Fruit fly (Drosophila melanogaster) whole organism, embryonic: ENCODE data around the gene Dhdds.

Experiments used
- Antp ChIP-seq: fragments of 200-800 bp; sonication (Bioruptor generic); optimal IDR thresholded peaks from 3 replicates; lab custom pipeline; 2016; ENCODE audit warnings: missing biosample characterization, missing genetic modification characterization
- Asciz ChIP-seq: fragments of 200-800 bp; sonication (Bioruptor generic); optimal IDR thresholded peaks from 2 replicates; lab custom pipeline; 2017; ENCODE audit warnings: missing biosample characterization, mild to moderate bottlenecking, missing genetic modification characterization, missing genetic modification reagents
- BEAF-32 ChIP-seq: fragments of 200-800 bp; sonication (Bioruptor generic); optimal IDR thresholded peaks from 3 replicates; lab custom pipeline; 2017; ENCODE audit warnings: missing biosample characterization, missing genetic modification characterization, mild to moderate bottlenecking, moderate library complexity, missing genetic modification reagents
- CG10274 ChIP-seq: fragments of 200-800 bp; sonication (Bioruptor generic); optimal IDR thresholded peaks from 3 replicates; lab custom pipeline; 2017; ENCODE audit warnings: missing biosample characterization, mild to moderate bottlenecking, missing genetic modification characterization
- CG10321 ChIP-seq: fragments of 200-800 bp; sonication (Bioruptor generic); IDR thresholded peaks from 2 replicates; pipeline ENCODE4 v1.3.6; 2022; ENCODE audit warnings: missing biosample characterization, missing genetic modification characterization
- CG10959 ChIP-seq: fragments of 200-800 bp; sonication (Bioruptor generic); IDR thresholded peaks from 2 replicates; pipeline ENCODE4 v1.3.6; 2022; ENCODE audit warnings: missing biosample characterization, missing genetic modification characterization
- CG11560 ChIP-seq: fragments of 200-800 bp; sonication (Bioruptor generic); IDR thresholded peaks from 3 replicates; pipeline ENCODE4 v1.3.6; 2022; ENCODE audit warnings: missing biosample characterization, missing genetic modification characterization
- CG13624 ChIP-seq: fragments of 200-800 bp; sonication (Bioruptor generic); optimal IDR thresholded peaks from 2 replicates; lab custom pipeline; 2016; ENCODE audit warnings: missing biosample characterization, missing genetic modification characterization
- CG1832 ChIP-seq: fragments of 200-800 bp; sonication (Bioruptor generic); optimal IDR thresholded peaks from 2 replicates; lab custom pipeline; 2017; ENCODE audit warnings: missing biosample characterization, mild to moderate bottlenecking, missing genetic modification characterization, inconsistent platforms
- CG2129 ChIP-seq: fragments of 200-800 bp; sonication (Bioruptor generic); IDR thresholded peaks from 2 replicates; pipeline ENCODE4 v1.3.6; 2022; ENCODE audit warnings: missing biosample characterization, missing genetic modification characterization; ENCODE audit not compliant: partially characterized antibody
- CG32767 ChIP-seq: fragments of 200-800 bp; sonication (Bioruptor generic); IDR thresholded peaks from 2 replicates; pipeline ENCODE4 v1.3.6; 2022; ENCODE audit warnings: missing biosample characterization, missing genetic modification characterization
- CG33557 ChIP-seq: fragments of 200-800 bp; sonication (Bioruptor generic); optimal IDR thresholded peaks from 2 replicates; lab custom pipeline; 2019; ENCODE audit warnings: missing biosample characterization, mild to moderate bottlenecking, missing genetic modification characterization, moderate library complexity
- CG3407 ChIP-seq: fragments of 200-800 bp; sonication (Bioruptor generic); optimal IDR thresholded peaks from 2 replicates; lab custom pipeline; 2018; ENCODE audit warnings: missing biosample characterization, mild to moderate bottlenecking, missing genetic modification characterization
- CG4424 ChIP-seq: fragments of 200-800 bp; sonication (Bioruptor generic); optimal IDR thresholded peaks from 3 replicates; lab custom pipeline; 2016; ENCODE audit warnings: missing biosample characterization, missing genetic modification characterization
- CG8290 ChIP-seq, 3 experiments: fragments of 200-800 bp; sonication (Bioruptor generic); optimal IDR thresholded peaks; 2 replicates each; lab custom pipeline; 2016 to 2019; ENCODE audit warnings: missing biosample characterization in 3 of 3, missing genetic modification characterization in 3 of 3, mild to moderate bottlenecking in 2 of 3, moderate library complexity in 1 of 3
- CG9817 ChIP-seq: fragments of 200-800 bp; sonication (Bioruptor generic); optimal IDR thresholded peaks from 2 replicates; lab custom pipeline; 2018; ENCODE audit warnings: missing biosample characterization, mild to moderate bottlenecking, missing genetic modification characterization, moderate library complexity
- CG9876 ChIP-seq: fragments of 200-800 bp; sonication (Bioruptor generic); optimal IDR thresholded peaks from 2 replicates; lab custom pipeline; 2016; ENCODE audit warnings: missing biosample characterization, missing genetic modification characterization
- Chrac-16 ChIP-seq: fragments of 200-800 bp; sonication (Bioruptor generic); optimal IDR thresholded peaks from 3 replicates; lab custom pipeline; 2016; ENCODE audit warnings: missing biosample characterization, missing genetic modification characterization
- Deaf1 ChIP-seq: fragments of 200-800 bp; optimal IDR thresholded peaks from 3 replicates; lab custom pipeline; 2019; ENCODE audit warnings: missing biosample characterization, mild to moderate bottlenecking, missing genetic modification characterization, moderate library complexity
- Dll ChIP-seq: fragments of 200-800 bp; sonication (Bioruptor generic); IDR thresholded peaks from 4 replicates; pipeline ENCODE4 v1.3.6; 2022; ENCODE audit warnings: missing biosample characterization, missing genetic modification characterization; ENCODE audit not compliant: partially characterized antibody
- Doc3 ChIP-seq: fragments of 200-800 bp; sonication (Bioruptor generic); IDR thresholded peaks from 3 replicates; pipeline ENCODE4 v1.3.6; 2022; ENCODE audit warnings: missing biosample characterization, missing genetic modification characterization; ENCODE audit not compliant: partially characterized antibody
- Dref ChIP-seq: fragments of 200-800 bp; sonication (Bioruptor generic); IDR thresholded peaks from 2 replicates; pipeline ENCODE4 v1.3.6; 2022; ENCODE audit warnings: missing biosample characterization, missing genetic modification characterization
- E2f1 ChIP-seq: fragments of 200-800 bp; sonication (Bioruptor generic); IDR thresholded peaks from 2 replicates; pipeline ENCODE4 v1.3.6; 2022; ENCODE audit warnings: missing biosample characterization, missing genetic modification characterization
- HLH4C ChIP-seq: fragments of 200-800 bp; sonication (Bioruptor generic); IDR thresholded peaks from 3 replicates; pipeline ENCODE4 v1.3.6; 2022; ENCODE audit warnings: missing biosample characterization, missing genetic modification characterization; ENCODE audit not compliant: partially characterized antibody
- MBD-R2 ChIP-seq: fragments of 200-800 bp; sonication (Bioruptor generic); IDR thresholded peaks from 2 replicates; pipeline ENCODE4 v1.3.6; 2022; ENCODE audit warnings: missing biosample characterization, missing genetic modification characterization
- Nf-YC ChIP-seq: fragments of 200-800 bp; optimal IDR thresholded peaks from 3 replicates; lab custom pipeline; 2019; ENCODE audit warnings: missing biosample characterization, mild to moderate bottlenecking, missing genetic modification characterization, moderate library complexity
- Sry-δ ChIP-seq: fragments of 200-800 bp; sonication (Bioruptor generic); optimal IDR thresholded peaks from 2 replicates; lab custom pipeline; 2016; ENCODE audit warnings: missing biosample characterization, missing genetic modification characterization
- croc ChIP-seq: fragments of 200-800 bp; sonication (Bioruptor generic); conservative IDR thresholded peaks from 3 replicates; pipeline ENCODE4 v1.3.6; 2022; ENCODE audit warnings: missing biosample characterization, missing genetic modification characterization
- crol ChIP-seq: fragments of 200-800 bp; sonication (Bioruptor generic); IDR thresholded peaks from 2 replicates; pipeline ENCODE4 v1.3.6; 2022; ENCODE audit warnings: missing biosample characterization, missing genetic modification characterization
- gem ChIP-seq: fragments of 200-800 bp; sonication (Bioruptor generic); optimal IDR thresholded peaks from 2 replicates; lab custom pipeline; 2019; ENCODE audit warnings: missing biosample characterization, mild to moderate bottlenecking, missing genetic modification characterization, moderate library complexity
- gfzf ChIP-seq: fragments of 200-800 bp; sonication (Bioruptor generic); optimal IDR thresholded peaks from 2 replicates; lab custom pipeline; 2016; ENCODE audit warnings: missing biosample characterization, mild to moderate bottlenecking, missing genetic modification characterization, moderate library complexity
- h ChIP-seq: fragments of >200 bp; optimal IDR thresholded peaks from 2 replicates; lab custom pipeline; 2017
- jing ChIP-seq: fragments of 200-800 bp; sonication (Bioruptor generic); optimal IDR thresholded peaks from 2 replicates; lab custom pipeline; 2018; ENCODE audit warnings: missing biosample characterization, mild to moderate bottlenecking, missing genetic modification characterization
- kay ChIP-seq: fragments of 200-800 bp; sonication (Bioruptor generic); optimal IDR thresholded peaks from 2 replicates; lab custom pipeline; 2016; ENCODE audit warnings: missing biosample characterization, missing genetic modification characterization
- ken ChIP-seq: fragments of 200-800 bp; sonication (Bioruptor generic); IDR thresholded peaks from 3 replicates; pipeline ENCODE4 v1.3.6; 2022; ENCODE audit warnings: missing biosample characterization, missing genetic modification characterization
- knrl ChIP-seq: fragments of 200-800 bp; sonication (Bioruptor generic); IDR thresholded peaks from 3 replicates; pipeline ENCODE4 v1.3.6; 2022; ENCODE audit warnings: missing biosample characterization, missing genetic modification characterization; ENCODE audit not compliant: partially characterized antibody
- mam ChIP-seq: fragments of 200-800 bp; sonication (Bioruptor generic); optimal IDR thresholded peaks from 3 replicates; lab custom pipeline; 2016; ENCODE audit warnings: missing biosample characterization, missing genetic modification characterization
- nerfin-1 ChIP-seq: fragments of 200-800 bp; sonication (Bioruptor generic); optimal IDR thresholded peaks from 3 replicates; lab custom pipeline; 2019; ENCODE audit warnings: missing biosample characterization, mild to moderate bottlenecking, missing genetic modification characterization, moderate library complexity
- p53 ChIP-seq: fragments of 200-800 bp; sonication (Bioruptor generic); optimal IDR thresholded peaks from 2 replicates; lab custom pipeline; 2016; ENCODE audit warnings: missing biosample characterization, missing genetic modification characterization
- pfk ChIP-seq: fragments of 200-800 bp; sonication (Bioruptor generic); optimal IDR thresholded peaks from 2 replicates; lab custom pipeline; 2018; ENCODE audit warnings: missing biosample characterization, mild to moderate bottlenecking, missing genetic modification characterization, moderate library complexity
- rib ChIP-seq: fragments of 200-800 bp; sonication (Bioruptor generic); IDR thresholded peaks from 2 replicates; pipeline ENCODE4 v1.3.6; 2022; ENCODE audit warnings: missing biosample characterization, missing genetic modification characterization
- sd ChIP-seq: fragments of 200-800 bp; sonication (Bioruptor generic); optimal IDR thresholded peaks from 3 replicates; lab custom pipeline; 2018; ENCODE audit warnings: missing biosample characterization, mild to moderate bottlenecking, missing genetic modification characterization, moderate library complexity
- sens ChIP-seq: fragments of 200-800 bp; sonication (Bioruptor generic); peaks from one replicate; lab custom pipeline; 2016; ENCODE audit warnings: missing biosample characterization, missing genetic modification characterization
- sim ChIP-seq: fragments of 200-800 bp; sonication (Bioruptor generic); IDR thresholded peaks from 2 replicates; pipeline ENCODE4 v1.3.6; 2022; ENCODE audit warnings: missing biosample characterization, missing genetic modification characterization
- ttk ChIP-seq: fragments of 200-800 bp; sonication (Bioruptor generic); IDR thresholded peaks from 2 replicates; pipeline ENCODE4 v2.1.2; 2022; ENCODE audit warnings: missing biosample characterization, missing genetic modification characterization
- vfl ChIP-seq: fragments of 200-800 bp; sonication (Bioruptor generic); optimal IDR thresholded peaks from 2 replicates; lab custom pipeline; 2016; ENCODE audit warnings: missing biosample characterization, missing genetic modification characterization
- zen ChIP-seq: fragments of 200-800 bp; sonication (Bioruptor generic); optimal IDR thresholded peaks from 3 replicates; lab custom pipeline; 2018; ENCODE audit warnings: missing biosample characterization, mild to moderate bottlenecking, missing genetic modification characterization, moderate library complexity

Dhdds gene

dm6 chrX:7963724-7964123 is 30.6 kb upstream of the Dhdds start, which contains the start of gene sn (continued):
- TF ChIP-seq Chrac-16 (GFP tag; lab: Kevin White, UChicago): no peak
- no peak for TF ChIP-seq croc (GFP tag; lab: Robert Waterston, UW)
- no peak for TF ChIP-seq h
- no peak for TF ChIP-seq Deaf1 (tag; lab: Kevin White, UChicago)
- no peak for TF ChIP-seq ken

DNA sequence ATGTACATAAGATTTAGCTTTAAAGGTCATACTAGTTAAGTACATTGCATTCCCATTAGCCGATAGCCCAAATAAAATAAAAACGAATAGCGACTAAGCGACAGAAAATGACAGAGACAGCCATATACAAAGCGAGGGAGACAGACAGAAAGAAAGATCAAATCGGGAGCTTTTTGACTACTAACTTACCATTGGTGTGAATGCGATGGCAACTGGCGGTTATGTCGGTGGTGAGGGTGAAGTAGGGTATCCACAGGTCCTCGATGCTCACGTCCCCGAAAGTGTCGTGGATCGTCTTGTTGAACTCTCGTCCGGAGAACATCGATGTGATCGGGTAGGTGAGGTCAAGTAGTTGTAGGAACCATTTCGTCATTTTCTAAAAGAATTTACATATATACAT is 27.8 kb upstream of the Dhdds start:
- peak; percentile 55 for TF ChIP-seq CG10274 (GFP tag; lab: Kevin White, UChicago)
- TF ChIP-seq CG9876 (GFP tag; lab: Kevin White, UChicago): no peak
- peak; percentile 49; the same call in 1 of the 2 replicates for TF ChIP-seq CG10321 (GFP tag; lab: Robert Waterston, UW)
- no peak for TF ChIP-seq Antp (GFP tag; lab: Kevin White, UChicago)
- peak; percentile 16 for TF ChIP-seq CG1832 (GFP tag; lab: Kevin White, UChicago)
- no peak for TF ChIP-seq mam (GFP tag; lab: Kevin White, UChicago)
- TF ChIP-seq Nf-YC (tag; lab: Kevin White, UChicago): peak; percentile 13

DNA sequence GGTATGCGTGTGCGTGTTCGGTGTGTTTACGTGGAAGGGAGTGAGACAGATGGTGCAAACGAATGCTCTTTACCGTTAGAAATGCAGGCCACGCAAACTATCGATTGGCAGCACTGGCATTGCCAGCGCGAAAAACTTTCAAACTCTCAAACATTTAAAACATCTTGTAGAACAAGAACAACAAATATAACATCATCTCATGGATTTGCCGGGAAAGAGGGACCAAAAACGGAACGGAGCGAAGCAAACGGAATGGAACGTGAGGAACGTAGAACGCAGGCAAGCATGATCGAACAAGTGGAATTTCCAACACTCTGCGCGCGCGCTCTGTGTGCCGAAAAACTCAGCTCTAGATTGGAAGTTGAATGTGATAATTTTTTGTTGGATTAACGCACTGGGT is 26.4 kb upstream of the Dhdds start:
- TF ChIP-seq MBD-R2 (GFP tag; lab: Robert Waterston, UW) (no peak), Asciz (GFP tag; lab: Kevin White, UChicago) (no peak), CG8290 (GFP tag; optimal IDR thresholded peaks at IDR 0.05; lab: Kevin White, UChicago) (peak; percentile 46), CG8290 (tag; optimal IDR thresholded peaks at IDR 0.05; lab: Kevin White, UChicago) (no peak), Doc3 (GFP tag; lab: Robert Waterston, UW) (0 out of 3 replicates have a peak, but pooled peaks have one; percentile 19), CG9817 (no peak), nerfin-1 (tag; lab: Kevin White, UChicago) (peak; percentile 3), pfk (GFP tag; lab: Kevin White, UChicago) (peak; percentile 86), Sry-δ (GFP tag; lab: Kevin White, UChicago) (peak; percentile 32), p53 (GFP tag; lab: Kevin White, UChicago) (peak; percentile 64), gfzf (GFP tag; lab: Kevin White, UChicago) (peak; percentile 49), Dref (GFP tag; lab: Robert Waterston, UW) (0 out of 2 replicates have a peak, but pooled peaks have one; percentile 22), BEAF-32 (peak; percentile 34), sens (GFP tag; lab: Kevin White, UChicago) (peak; percentile 64), knrl (GFP tag; lab: Robert Waterston, UW) (0 out of 3 replicates have a peak, but pooled peaks have one; percentile 18), Dll (GFP tag; lab: Robert Waterston, UW) (0 out of 4 replicates have a peak, but pooled peaks have one; percentile 38)

dm6 chrX:7959025-7959424 is 25.9 kb upstream of the Dhdds start:
- no peak for TF ChIP-seq ttk (GFP tag; lab: Robert Waterston, UW)
- no peak for TF ChIP-seq gem (tag; lab: Kevin White, UChicago)
- TF ChIP-seq CG3407: no peak
- no peak for TF ChIP-seq vfl
- no peak for TF ChIP-seq CG11560 (tag; lab: Robert Waterston, UW)
- TF ChIP-seq E2f1 (GFP tag; lab: Robert Waterston, UW): no peak
- TF ChIP-seq zen: peak; percentile 14
- TF ChIP-seq CG4424 (GFP tag; lab: Kevin White, UChicago): no peak
- TF ChIP-seq CG32767 (GFP tag; lab: Robert Waterston, UW): 0 out of 2 replicates have a peak, but pooled peaks have one; percentile 15
- TF ChIP-seq crol (GFP tag; lab: Robert Waterston, UW): no peak
- TF ChIP-seq CG10959 (GFP tag; lab: Robert Waterston, UW): no peak
- TF ChIP-seq rib (GFP tag; lab: Robert Waterston, UW): no peak
- no peak for TF ChIP-seq sd (tag; lab: Kevin White, UChicago)
- no peak for TF ChIP-seq CG2129 (GFP tag; lab: Robert Waterston, UW)
- TF ChIP-seq CG13624 (GFP tag; lab: Kevin White, UChicago): no peak
- no peak for TF ChIP-seq sim (GFP tag; lab: Robert Waterston, UW)
- no peak for TF ChIP-seq CG33557 (GFP tag; lab: Kevin White, UChicago)
- TF ChIP-seq jing (GFP tag; lab: Kevin White, UChicago): no peak
- no peak for TF ChIP-seq kay (GFP tag; lab: Kevin White, UChicago)
- TF ChIP-seq HLH4C (GFP tag; lab: Robert Waterston, UW): no peak
